Worm (Caenorhabditis elegans): ENCODE results near the gene lpin-1.

Gene lpin-1

ce11 chrV:13660115-13660514, 6.2 kb upstream of the lpin-1 start:
- no peak for TF ChIP-seq unc-62 (GFP tag; optimal IDR thresholded peaks at IDR 0.05)

DNA sequence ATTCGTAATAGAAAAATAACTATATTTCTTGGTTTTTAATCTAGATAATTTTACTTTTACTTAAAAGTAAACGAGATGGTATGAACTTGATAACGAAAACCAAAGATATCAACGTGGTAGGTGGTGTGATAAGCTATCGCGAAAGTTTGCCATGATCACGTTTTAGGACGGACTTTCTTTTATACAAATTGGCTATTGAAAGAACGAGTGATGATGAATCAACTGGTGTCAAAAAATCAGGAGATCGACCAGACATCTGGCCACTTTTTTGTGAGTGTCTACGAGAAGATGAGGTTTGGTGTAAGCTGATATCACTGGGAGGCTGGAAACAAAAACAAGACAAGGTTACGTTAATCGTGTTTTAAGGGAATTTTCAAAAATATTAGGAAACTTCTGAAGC, 5.3 kb upstream of the lpin-1 start:
- TF ChIP-seq unc-62 (GFP tag; optimal IDR thresholded peaks at IDR 0.05) = no peak

- no peak for TF ChIP-seq unc-62 (GFP tag; optimal IDR thresholded peaks at IDR 0.05)
Observed at ce11 chrV:13658577-13658976, 4.6 kb upstream of the lpin-1 start.

DNA sequence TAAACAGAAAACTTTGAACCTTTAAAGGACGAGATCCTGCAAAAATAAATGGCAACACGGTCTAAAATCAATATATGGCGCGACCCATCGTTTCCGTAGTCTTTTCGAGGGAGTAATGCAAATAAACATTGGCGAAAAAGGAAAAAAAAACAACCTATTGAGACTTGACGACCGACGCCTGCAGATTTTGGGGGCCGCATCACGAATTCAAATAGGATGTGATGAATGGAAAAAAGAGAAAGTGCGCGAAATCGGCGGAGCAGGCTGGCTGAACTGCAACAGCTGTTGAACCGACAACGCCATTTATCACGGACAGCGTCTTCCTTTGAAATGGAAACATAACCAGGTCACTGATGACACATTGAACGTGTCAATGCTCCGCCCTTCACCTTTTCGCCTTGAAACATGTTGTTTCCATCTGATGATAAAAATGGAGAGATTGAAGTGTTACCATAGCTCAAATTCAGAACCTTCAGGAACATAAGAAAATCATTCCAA, 4.0 kb upstream of the lpin-1 start:
- TF ChIP-seq unc-62 (GFP tag; optimal IDR thresholded peaks at IDR 0.05) = no peak

- TF ChIP-seq unc-62 (GFP tag; optimal IDR thresholded peaks at IDR 0.05) = no peak
Observed at ce11 chrV:13657291-13657690, 3.4 kb upstream of the lpin-1 start.

DNA sequence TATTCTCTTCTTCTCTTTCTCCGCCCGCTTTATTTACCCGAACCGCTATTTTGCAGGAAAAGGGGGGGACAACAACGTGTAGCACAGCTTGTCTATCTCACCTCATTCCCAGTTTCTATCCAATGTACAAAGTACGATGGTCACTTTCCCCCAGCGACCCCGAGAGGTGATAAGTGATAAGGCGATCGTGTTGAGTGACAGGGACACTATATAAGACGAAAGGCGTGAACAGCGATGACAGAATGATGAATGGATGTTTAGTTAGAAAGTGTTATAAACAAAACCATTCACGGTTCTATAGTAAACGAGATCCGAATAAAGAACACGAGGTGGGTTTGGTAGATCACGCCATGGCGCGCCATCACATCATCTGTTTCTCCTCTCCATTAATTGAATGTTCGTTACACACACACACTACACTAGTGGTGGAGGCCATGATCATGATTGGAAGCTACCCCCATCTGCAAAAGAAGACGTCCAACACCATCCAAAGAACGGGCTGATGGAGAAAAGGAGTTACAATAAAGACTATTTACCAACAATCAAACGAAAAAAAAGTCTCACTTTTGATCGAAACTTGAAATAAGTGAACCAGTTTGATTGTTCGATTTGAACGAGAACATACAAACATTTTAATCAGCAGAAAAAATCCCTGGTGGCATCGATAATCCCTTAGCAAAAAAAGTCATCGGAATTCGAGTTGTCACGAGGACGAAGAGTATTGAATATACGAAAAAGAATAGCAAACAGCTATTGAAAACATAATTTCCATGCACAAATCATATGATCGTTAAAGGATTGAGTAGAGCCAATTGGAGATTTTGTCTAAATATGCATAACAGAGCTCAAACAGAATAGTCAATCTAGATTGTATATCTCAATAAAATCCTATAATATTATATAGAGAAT, 2.7 kb upstream of the lpin-1 start:
- TF ChIP-seq unc-62 (GFP tag; optimal IDR thresholded peaks at IDR 0.05) = no peak

- no peak for TF ChIP-seq unc-62 (GFP tag; optimal IDR thresholded peaks at IDR 0.05)
Observed at ce11 chrV:13655202-13655764, 1.4 kb upstream of the lpin-1 start.

DNA sequence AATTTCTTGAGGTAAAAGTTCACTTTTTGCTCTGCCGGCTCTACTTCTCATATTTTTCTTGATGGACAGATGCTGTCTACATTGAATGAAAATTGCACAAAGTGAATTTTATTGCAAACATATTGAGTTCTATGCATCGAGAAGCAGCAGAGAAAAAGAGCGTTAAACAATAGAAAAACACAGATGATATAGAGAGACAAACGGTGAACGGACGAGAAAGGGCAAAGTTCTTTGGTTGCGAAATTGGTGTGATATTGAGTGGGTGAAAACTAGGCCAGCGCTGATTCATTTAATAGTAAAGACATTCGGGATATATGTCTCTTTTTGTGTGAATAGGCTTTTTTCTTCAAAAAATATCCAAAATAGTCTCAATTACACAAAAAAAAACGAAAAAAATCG, 464 bp upstream of the lpin-1 start:
- no peak for TF ChIP-seq unc-62 (GFP tag; optimal IDR thresholded peaks at IDR 0.05)

ce11 chrV:13652322-13652721, 1.6 kb downstream of the lpin-1 start:
- no peak for TF ChIP-seq unc-62 (GFP tag; optimal IDR thresholded peaks at IDR 0.05)

- TF ChIP-seq unc-62 (GFP tag; optimal IDR thresholded peaks at IDR 0.05) = no peak
Observed at ce11 chrV:13650800-13651199, 3.1 kb downstream of the lpin-1 start.

- no peak for TF ChIP-seq unc-62 (GFP tag; optimal IDR thresholded peaks at IDR 0.05)
Observed at ce11 chrV:13649730-13650349, 4.1 kb downstream of the lpin-1 start, which contains the start of gene H37A05.4. H37A05.4 (minus strand) TSS chrV:13649780.

- no peak for TF ChIP-seq unc-62 (GFP tag; optimal IDR thresholded peaks at IDR 0.05)
Observed at ce11 chrV:13647617-13648016, 6.3 kb downstream of the lpin-1 start.

DNA sequence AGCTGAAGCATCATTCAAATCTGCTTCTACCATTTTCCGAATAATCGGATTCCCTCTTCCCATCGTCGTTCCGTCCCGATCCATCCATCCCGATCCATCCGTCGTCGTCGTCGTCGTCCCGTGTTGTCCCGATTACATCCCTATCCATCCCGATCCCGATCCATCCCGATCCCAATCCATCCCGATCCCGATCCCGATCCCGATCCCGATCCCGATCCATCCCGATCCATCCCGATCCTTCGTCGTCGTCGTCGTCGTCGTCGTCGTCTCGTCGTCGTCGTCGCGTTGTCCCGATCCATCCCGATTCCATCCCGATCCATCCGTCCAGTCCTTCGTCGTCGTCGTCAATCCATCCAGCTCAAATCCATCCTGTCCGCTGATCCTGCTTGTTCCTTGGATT, 6.7 kb downstream of the lpin-1 start:
- no peak for TF ChIP-seq unc-62 (GFP tag; optimal IDR thresholded peaks at IDR 0.05)

DNA sequence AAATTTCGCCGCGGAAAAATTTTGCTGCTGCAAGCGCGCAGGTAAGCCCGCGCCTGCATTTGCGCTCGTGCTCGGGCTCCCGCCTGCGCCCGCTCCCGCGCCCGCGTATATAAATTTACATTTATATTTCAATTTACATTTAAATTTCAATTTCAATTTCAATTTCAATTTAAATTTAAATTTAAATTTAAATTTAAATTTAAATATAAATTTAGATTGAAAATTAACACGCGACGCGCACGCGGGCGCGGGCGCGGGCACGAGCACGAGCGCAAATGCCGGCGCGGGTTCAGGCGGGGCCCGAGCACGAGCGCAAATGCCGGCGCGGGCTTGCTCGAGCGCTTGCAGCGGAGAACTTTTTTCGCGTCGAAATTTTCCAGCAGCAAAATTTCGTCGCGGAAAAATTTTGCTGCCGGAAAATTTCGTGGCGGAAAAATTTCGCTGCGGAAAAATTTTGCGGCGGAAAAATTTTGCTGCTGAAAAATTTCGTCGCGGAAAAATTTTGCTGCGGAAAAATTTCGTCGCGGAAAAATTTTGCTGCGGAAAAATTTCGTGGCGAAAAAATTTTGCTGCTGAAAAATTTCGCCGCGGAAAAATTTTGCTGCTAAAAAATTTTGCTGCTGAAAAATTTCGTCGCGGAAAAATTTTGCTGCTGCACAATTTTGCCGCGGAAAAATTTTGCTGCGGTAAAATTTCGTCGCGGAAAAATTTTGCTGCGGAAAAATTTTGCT, 7.9 kb downstream of the lpin-1 start:
- TF ChIP-seq unc-62 (GFP tag; optimal IDR thresholded peaks at IDR 0.05) = no peak

- TF ChIP-seq unc-62 (GFP tag; optimal IDR thresholded peaks at IDR 0.05) = no peak
Observed at ce11 chrV:13638040-13638439, 15.9 kb downstream of the lpin-1 start.

ce11 chrV:13636411-13636810, 17.5 kb downstream of the lpin-1 start:
- no peak for TF ChIP-seq unc-62 (GFP tag; optimal IDR thresholded peaks at IDR 0.05)

All from whole organism, dauer.